Fruit fly (Drosophila melanogaster) whole organism, wandering third instar larva: Measurements from ENCODE around the gene Arts.

Experiments used
- Dif ChIP-seq: fragments of 200-275, 200-300 bp; sonication (Bioruptor generic); optimal IDR thresholded peaks from 2 replicates; lab custom pipeline; 2018; ENCODE audit warnings: missing biosample characterization, missing genetic modification characterization; ENCODE audit not compliant: partially characterized antibody
- Hr78 ChIP-seq: fragments of >200 bp; optimal IDR thresholded peaks from 2 replicates; lab custom pipeline; 2017; ENCODE audit warnings: missing biosample characterization, missing genetic modification characterization
- h ChIP-seq: fragments of 200-800 bp; sonication (Bioruptor generic); optimal IDR thresholded peaks from 3 replicates; lab custom pipeline; 2016; ENCODE audit warnings: missing biosample characterization, mild to moderate bottlenecking, missing genetic modification characterization

DNA sequence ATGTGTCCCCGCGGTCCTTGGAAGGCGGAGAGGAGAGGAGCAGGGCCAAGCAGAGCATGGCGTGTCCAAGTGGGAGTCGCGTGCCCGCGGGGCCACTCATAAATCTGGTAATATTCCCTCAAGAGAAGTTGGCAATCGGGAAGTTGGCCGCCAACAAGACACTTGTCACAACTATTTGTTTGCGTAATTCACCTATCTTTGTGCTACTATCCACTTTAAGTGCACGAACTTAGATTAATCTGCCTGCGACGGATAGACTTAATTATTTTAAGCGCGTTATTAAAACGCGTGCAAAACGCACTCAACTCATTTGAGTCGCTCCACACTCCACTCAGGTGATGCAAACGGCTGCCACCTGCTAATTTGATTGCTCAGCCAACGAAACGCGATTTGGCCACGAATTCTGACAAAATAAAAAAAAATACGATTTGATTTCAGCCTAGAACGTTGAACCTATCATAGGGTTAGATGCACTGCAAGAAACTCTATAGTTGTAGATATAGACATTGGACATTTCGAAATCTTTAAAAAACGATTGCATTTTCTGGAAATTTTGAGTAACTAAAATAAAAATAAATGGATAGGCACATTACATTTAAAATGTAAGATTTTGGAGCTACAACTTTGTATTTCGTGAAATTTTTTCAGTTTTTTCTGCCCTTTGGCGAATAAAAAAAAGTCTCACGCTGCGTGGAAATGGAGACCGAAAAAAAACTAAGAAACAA lies 31.5 kb upstream of the Arts start:
- TF ChIP-seq h (GFP tag; lab: Kevin White, UChicago) (no peak), Hr78 (GFP tag; lab: Kevin White, UChicago) (no peak), Dif (GFP tag; lab: Kevin White, UChicago) (no peak)
